Fruit fly (Drosophila melanogaster) whole organism, embryonic: ENCODE measurements around the gene CG43922.

ENCODE experiments used
- BEAF-32 ChIP-seq: fragments of 200-800 bp; sonication (Bioruptor generic); optimal IDR thresholded peaks from 3 replicates; lab custom pipeline; 2017; ENCODE audit warnings: missing biosample characterization, missing genetic modification characterization, mild to moderate bottlenecking, moderate library complexity, missing genetic modification reagents
- CG10274 ChIP-seq: fragments of 200-800 bp; sonication (Bioruptor generic); optimal IDR thresholded peaks from 3 replicates; lab custom pipeline; 2017; ENCODE audit warnings: missing biosample characterization, mild to moderate bottlenecking, missing genetic modification characterization
- CG10366 ChIP-seq: fragments of 200-800 bp; sonication (Bioruptor generic); IDR thresholded peaks from 2 replicates; pipeline ENCODE4 v1.3.6; 2022; ENCODE audit warnings: missing biosample characterization, missing genetic modification characterization
- CG11723 ChIP-seq: fragments of 200-800 bp; sonication (Bioruptor generic); optimal IDR thresholded peaks from 2 replicates; lab custom pipeline; 2017; ENCODE audit warnings: missing biosample characterization, mild to moderate bottlenecking, missing genetic modification characterization
- CG12942 ChIP-seq: fragments of 200-800 bp; sonication (Bioruptor generic); optimal IDR thresholded peaks from 3 replicates; lab custom pipeline; 2016; ENCODE audit warnings: missing biosample characterization, missing genetic modification characterization
- CG14014 ChIP-seq: fragments of 200-800 bp; sonication (Bioruptor generic); IDR thresholded peaks from 2 replicates; pipeline ENCODE4 v1.3.6; 2022; ENCODE audit warnings: missing biosample characterization, missing genetic modification characterization
- CG14441 ChIP-seq: fragments of 200-800 bp; sonication (Bioruptor generic); IDR thresholded peaks from 2 replicates; pipeline ENCODE4 v1.3.6; 2022; ENCODE audit warnings: missing biosample characterization, missing genetic modification characterization
- CG1602 ChIP-seq: fragments of 200-800 bp; sonication (Bioruptor generic); optimal IDR thresholded peaks from 3 replicates; lab custom pipeline; 2016; ENCODE audit warnings: missing biosample characterization, missing genetic modification characterization
- CG16779 ChIP-seq: fragments of 200-800 bp; sonication (Bioruptor generic); IDR thresholded peaks from 2 replicates; pipeline ENCODE4 v1.3.6; 2022; ENCODE audit warnings: missing biosample characterization, missing genetic modification characterization
- CG17186 ChIP-seq: fragments of 200-800 bp; sonication (Bioruptor generic); optimal IDR thresholded peaks from 3 replicates; lab custom pipeline; 2017; ENCODE audit warnings: missing biosample characterization, missing genetic modification reagents, missing genetic modification characterization
- CG17829 ChIP-seq: fragments of 200-800 bp; optimal IDR thresholded peaks from 2 replicates; lab custom pipeline; 2019; ENCODE audit warnings: missing biosample characterization, mild to moderate bottlenecking, missing genetic modification characterization, moderate library complexity
- CG18764 ChIP-seq: fragments of 200-800 bp; sonication (Bioruptor generic); optimal IDR thresholded peaks from 3 replicates; lab custom pipeline; 2016; ENCODE audit warnings: missing biosample characterization, missing genetic modification characterization
- CG2678 ChIP-seq: fragments of 200-800 bp; sonication (Bioruptor generic); optimal IDR thresholded peaks from 3 replicates; lab custom pipeline; 2019; ENCODE audit warnings: missing biosample characterization, mild to moderate bottlenecking, missing genetic modification characterization, moderate library complexity
- CG2712 ChIP-seq: fragments of 200-800 bp; optimal IDR thresholded peaks from 3 replicates; lab custom pipeline; 2019; ENCODE audit warnings: missing biosample characterization, mild to moderate bottlenecking, missing genetic modification characterization, moderate library complexity
- CG30431 ChIP-seq: fragments of 200-800 bp; sonication (Bioruptor generic); optimal IDR thresholded peaks from 2 replicates; lab custom pipeline; 2017; ENCODE audit warnings: missing biosample characterization, missing genetic modification characterization
- CG4730 ChIP-seq: fragments of 200-800 bp; sonication (Bioruptor generic); IDR thresholded peaks from 2 replicates; pipeline ENCODE4 v1.3.6; 2022; ENCODE audit warnings: missing biosample characterization, missing genetic modification characterization
- CG6683 ChIP-seq: fragments of 200-800 bp; sonication (Bioruptor generic); optimal IDR thresholded peaks from 2 replicates; lab custom pipeline; 2017; ENCODE audit warnings: missing biosample characterization, mild to moderate bottlenecking, missing genetic modification characterization, missing genetic modification reagents
- CG7372 ChIP-seq: fragments of 200-800 bp; sonication (Bioruptor generic); IDR thresholded peaks from 2 replicates; pipeline ENCODE4 v1.3.6; 2022; ENCODE audit warnings: missing biosample characterization, missing genetic modification characterization
- CG8359 ChIP-seq: fragments of 200-800 bp; sonication (Bioruptor generic); optimal IDR thresholded peaks from 2 replicates; lab custom pipeline; 2017; ENCODE audit warnings: missing biosample characterization, mild to moderate bottlenecking, missing genetic modification characterization, borderline replicate concordance
- CG8478 ChIP-seq: fragments of >200 bp; optimal IDR thresholded peaks from 2 replicates; lab custom pipeline; 2018
- Lhr ChIP-seq: fragments of 200-800 bp; sonication (Bioruptor generic); optimal IDR thresholded peaks from 3 replicates; lab custom pipeline; 2017; ENCODE audit warnings: mild to moderate bottlenecking, missing biosample characterization, missing genetic modification reagents, missing genetic modification characterization
- Ravus ChIP-seq: fragments of 200-800 bp; sonication (Bioruptor generic); IDR thresholded peaks from 2 replicates; pipeline ENCODE4 v1.3.6; 2022; ENCODE audit warnings: missing biosample characterization, missing genetic modification characterization
- Sry-β ChIP-seq: fragments of 200-800 bp; sonication (Bioruptor generic); optimal IDR thresholded peaks from 2 replicates; lab custom pipeline; 2018; ENCODE audit warnings: missing biosample characterization, mild to moderate bottlenecking, missing genetic modification characterization, moderate library complexity
- Sry-δ ChIP-seq: fragments of 200-800 bp; sonication (Bioruptor generic); optimal IDR thresholded peaks from 2 replicates; lab custom pipeline; 2016; ENCODE audit warnings: missing biosample characterization, missing genetic modification characterization
- Trl ChIP-seq, 3 experiments: fragments of >200 bp in 2 of 3; fragments of 200-800 bp in 1 of 3; sonication (Bioruptor generic) in 1 of 3; optimal IDR thresholded peaks; 2 replicates in 1 of 3; 3 replicates in 2 of 3; lab custom pipeline; 2016 to 2017; ENCODE audit warnings: missing biosample characterization in 1 of 3, missing genetic modification characterization in 1 of 3
- ara ChIP-seq: fragments of 200-800 bp; sonication (Bioruptor generic); IDR thresholded peaks from 2 replicates; pipeline ENCODE4 v1.3.6; 2022; ENCODE audit warnings: missing biosample characterization, missing genetic modification characterization
- bowl ChIP-seq: fragments of 200-800 bp; sonication (Bioruptor generic); IDR thresholded peaks from 2 replicates; pipeline ENCODE4 v1.3.6; 2022; ENCODE audit warnings: missing biosample characterization, missing genetic modification characterization
- br ChIP-seq: fragments of >200 bp; optimal IDR thresholded peaks from 2 replicates; lab custom pipeline; 2017
- da ChIP-seq: fragments of 200-800 bp; sonication (Bioruptor generic); optimal IDR thresholded peaks from 2 replicates; lab custom pipeline; 2016; ENCODE audit warnings: missing biosample characterization, missing genetic modification characterization
- dan ChIP-seq: fragments of 200-800 bp; sonication (Bioruptor generic); IDR thresholded peaks from 2 replicates; pipeline ENCODE4 v1.3.6; 2022; ENCODE audit warnings: missing biosample characterization, missing genetic modification characterization
- dm ChIP-seq: fragments of 200-800 bp; sonication (Bioruptor generic); optimal IDR thresholded peaks from 3 replicates; lab custom pipeline; 2016; ENCODE audit warnings: missing biosample characterization, missing genetic modification characterization
- fu2 ChIP-seq: fragments of 200-800 bp; sonication (Bioruptor generic); optimal IDR thresholded peaks from 2 replicates; lab custom pipeline; 2016; ENCODE audit warnings: missing biosample characterization, missing genetic modification characterization
- gfzf ChIP-seq: fragments of 200-800 bp; sonication (Bioruptor generic); optimal IDR thresholded peaks from 2 replicates; lab custom pipeline; 2016; ENCODE audit warnings: missing biosample characterization, mild to moderate bottlenecking, missing genetic modification characterization, moderate library complexity
- hkb ChIP-seq, 2 experiments: fragments of 200-800 bp in 1 of 2; fragments of >200 bp in 1 of 2; sonication (Bioruptor generic) in 1 of 2; IDR thresholded peaks in 1 of 2; optimal IDR thresholded peaks in 1 of 2; 2 replicates each; pipeline versions ENCODE4 v1.3.6 to Lab custom; 2017 to 2022; ENCODE audit warnings: missing biosample characterization in 1 of 2, missing genetic modification characterization in 1 of 2
- jing ChIP-seq: fragments of 200-800 bp; sonication (Bioruptor generic); optimal IDR thresholded peaks from 2 replicates; lab custom pipeline; 2018; ENCODE audit warnings: missing biosample characterization, mild to moderate bottlenecking, missing genetic modification characterization
- jumu ChIP-seq: fragments of 200-800 bp; sonication (Bioruptor generic); optimal IDR thresholded peaks from 3 replicates; lab custom pipeline; 2016; ENCODE audit warnings: missing biosample characterization, missing genetic modification characterization
- ken ChIP-seq: fragments of 200-800 bp; sonication (Bioruptor generic); IDR thresholded peaks from 3 replicates; pipeline ENCODE4 v1.3.6; 2022; ENCODE audit warnings: missing biosample characterization, missing genetic modification characterization
- lbe ChIP-seq: fragments of 200-800 bp; sonication (Bioruptor generic); optimal IDR thresholded peaks from 2 replicates; lab custom pipeline; 2016; ENCODE audit warnings: missing biosample characterization, mild to moderate bottlenecking, missing genetic modification characterization
- nom ChIP-seq: fragments of 200-800 bp; sonication (Bioruptor generic); optimal IDR thresholded peaks from 2 replicates; lab custom pipeline; 2017; ENCODE audit warnings: missing biosample characterization, missing genetic modification characterization, mild to moderate bottlenecking, moderate library complexity, missing genetic modification reagents
- pros ChIP-seq: fragments of 200-800 bp; sonication (Bioruptor generic); optimal IDR thresholded peaks from 3 replicates; lab custom pipeline; 2019; ENCODE audit warnings: missing biosample characterization, mild to moderate bottlenecking, missing genetic modification characterization, moderate library complexity
- sc ChIP-seq, 3 experiments: fragments of >200 bp in 2 of 3; fragments of 200-800 bp in 1 of 3; sonication (Bioruptor generic) in 1 of 3; optimal IDR thresholded peaks; 2 replicates in 2 of 3; 3 replicates in 1 of 3; lab custom pipeline; 2017; ENCODE audit warnings: mild to moderate bottlenecking in 1 of 3, missing biosample characterization in 1 of 3, missing genetic modification characterization in 1 of 3, missing genetic modification reagents in 1 of 3
- schlank ChIP-seq: fragments of 200-800 bp; sonication (Bioruptor generic); optimal IDR thresholded peaks from 2 replicates; lab custom pipeline; 2018; ENCODE audit warnings: missing biosample characterization, mild to moderate bottlenecking, missing genetic modification characterization
- toy ChIP-seq: fragments of 200-800 bp; sonication (Bioruptor generic); IDR thresholded peaks from 2 replicates; pipeline ENCODE4 v1.3.6; 2022; ENCODE audit warnings: missing biosample characterization, missing genetic modification characterization
- tx ChIP-seq: fragments of 200-800 bp; sonication (Bioruptor generic); optimal IDR thresholded peaks from 2 replicates; lab custom pipeline; 2016; ENCODE audit warnings: missing biosample characterization, missing genetic modification characterization
- unc-4 ChIP-seq: fragments of 200-800 bp; sonication (Bioruptor generic); IDR thresholded peaks from 2 replicates; pipeline ENCODE4 v1.3.6; 2022; ENCODE audit warnings: missing biosample characterization, missing genetic modification characterization; ENCODE audit not compliant: partially characterized antibody
- wdn ChIP-seq: fragments of 200-800 bp; sonication (Bioruptor generic); IDR thresholded peaks from 2 replicates; pipeline ENCODE4 v1.3.6; 2022; ENCODE audit warnings: missing biosample characterization, missing genetic modification characterization
- zen ChIP-seq: fragments of 200-800 bp; sonication (Bioruptor generic); optimal IDR thresholded peaks from 3 replicates; lab custom pipeline; 2018; ENCODE audit warnings: missing biosample characterization, mild to moderate bottlenecking, missing genetic modification characterization, moderate library complexity
- zfh2 ChIP-seq: fragments of 200-800 bp; sonication (Bioruptor generic); optimal IDR thresholded peaks from 2 replicates; lab custom pipeline; 2016; ENCODE audit warnings: missing biosample characterization, missing genetic modification characterization

Gene CG43922

dm6 chr2L:6350984-6351808, 42.6 kb upstream of the CG43922 start, which contains the start of gene CG9498 (continued):
- TF ChIP-seq hkb (optimal IDR thresholded peaks at IDR 0.05; lab: Kevin White, UChicago) (no peak), hkb (GFP tag; IDR thresholded peaks at IDR 0.05; lab: Robert Waterston, UW) (peak; percentile 77; the same call in 1 of the 2 replicates), BEAF-32 (GFP tag; lab: Kevin White, UChicago) (no peak), CG17829 (tag; lab: Kevin White, UChicago) (peak; percentile 82), zfh2 (peak; percentile 53), lbe (GFP tag; lab: Kevin White, UChicago) (no peak), Sry-β (GFP tag; lab: Kevin White, UChicago) (no peak), nom (GFP tag; lab: Kevin White, UChicago) (no peak), CG10274 (GFP tag; lab: Kevin White, UChicago) (peak; percentile 72), gfzf (no peak), zen (peak; percentile 36), ara (GFP tag; lab: Robert Waterston, UW) (peak; percentile 51), da (GFP tag; lab: Kevin White, UChicago) (no peak), schlank (tag; lab: Kevin White, UChicago) (peak; percentile 60), CG8478 (lab: Kevin White, UChicago) (no peak), toy (GFP tag; lab: Robert Waterston, UW) (peak; percentile 83), dm (GFP tag; lab: Kevin White, UChicago) (no peak), jumu (GFP tag; lab: Kevin White, UChicago) (no peak), CG30431 (no peak), tx (GFP tag; lab: Kevin White, UChicago) (no peak), CG2712 (tag; lab: Kevin White, UChicago) (peak; percentile 87), CG10366 (GFP tag; lab: Robert Waterston, UW) (peak; percentile 59), Lhr (GFP tag; lab: Kevin White, UChicago) (no peak), CG14441 (GFP tag; lab: Robert Waterston, UW) (peak; percentile 83), pros (no peak), br (no peak), CG2678 (tag; lab: Kevin White, UChicago) (peak; percentile 97), CG8359 (GFP tag; lab: Kevin White, UChicago) (peak; percentile 17), CG12942 (GFP tag; lab: Kevin White, UChicago) (peak; percentile 14), CG4730 (GFP tag; lab: Robert Waterston, UW) (peak; percentile 65), CG17186 (GFP tag; lab: Kevin White, UChicago) (no peak), CG14014 (GFP tag; lab: Robert Waterston, UW) (peak; percentile 87), dan (GFP tag; lab: Robert Waterston, UW) (no peak), CG1602 (GFP tag; lab: Kevin White, UChicago) (peak; percentile 56), jing (GFP tag; lab: Kevin White, UChicago) (no peak), ken (no peak), CG18764 (GFP tag; lab: Kevin White, UChicago) (no peak), CG7372 (GFP tag; lab: Robert Waterston, UW) (peak; percentile 94), Sry-δ (no peak), CG11723 (peak; percentile 44), fu2 (peak; percentile 24), sc (optimal IDR thresholded peaks at IDR 0.05; lab: Kevin White, UChicago) (no peak), sc (GFP tag; optimal IDR thresholded peaks at IDR 0.05; lab: Kevin White, UChicago) (peak; percentile 26), Ravus (GFP tag; lab: Robert Waterston, UW) (peak; percentile 35), CG6683 (GFP tag; lab: Kevin White, UChicago) (peak; percentile 83), bowl (GFP tag; lab: Robert Waterston, UW) (peak; percentile 47; the same call in 1 of the 2 replicates), CG16779 (peak; percentile 69; the same call in 1 of the 2 replicates), wdn (GFP tag; lab: Robert Waterston, UW) (peak; percentile 78), Trl (optimal IDR thresholded peaks at IDR 0.05; lab: Kevin White, UChicago) (no peak), Trl (GFP tag; optimal IDR thresholded peaks at IDR 0.05; lab: Kevin White, UChicago) (no peak), unc-4 (GFP tag; lab: Robert Waterston, UW) (no peak)
